Worm (Caenorhabditis elegans) whole organism, L1 larva: Measurements from ENCODE around the gene F57B7.2.
A peak's percentile ranks its signal among the peaks of the same experiment; 100 is the strongest.

Experiments used
- C04F5.9 ChIP-seq: sonication (generic microtip); optimal IDR thresholded peaks from 2 replicates; lab custom pipeline; 2016; ENCODE audit warnings: missing genetic modification characterization, missing compliant biosample characterization
- C16A3.4 ChIP-seq: fragments of 150-350 bp; optimal IDR thresholded peaks from 2 replicates; lab custom pipeline; 2014; ENCODE audit warnings: missing biosample characterization, missing genetic modification characterization
- C34B4.2 ChIP-seq: sonication (generic microtip); optimal IDR thresholded peaks from 2 replicates; lab custom pipeline; 2017; ENCODE audit warnings: mild to moderate bottlenecking, missing genetic modification characterization, missing compliant biosample characterization
- alr-1 ChIP-seq: fragments of 200-800 bp; sonication (Bioruptor generic); optimal IDR thresholded peaks from 2 replicates; lab custom pipeline; 2018; ENCODE audit warnings: borderline replicate concordance, mild to moderate bottlenecking, missing genetic modification characterization, missing compliant biosample characterization
- aly-2 ChIP-seq: fragments of 150-350 bp; optimal IDR thresholded peaks from 2 replicates; lab custom pipeline; 2014; ENCODE audit warnings: missing biosample characterization, missing genetic modification characterization
- ceh-8 ChIP-seq: fragments of 200-800 bp; sonication (Bioruptor generic); optimal IDR thresholded peaks from 2 replicates; lab custom pipeline; 2018; ENCODE audit warnings: mild to moderate bottlenecking, missing genetic modification characterization, moderate library complexity, missing compliant biosample characterization
- dsc-1 ChIP-seq: sonication (generic microtip); optimal IDR thresholded peaks from 2 replicates; lab custom pipeline; 2016; ENCODE audit warnings: mild to moderate bottlenecking, missing genetic modification characterization, missing compliant biosample characterization
- efl-1 ChIP-seq, 4 experiments: fragments of 150-350 bp; optimal IDR thresholded peaks in 3 of 4; peaks in 1 of 4; 1 replicate in 1 of 4; 2 replicates in 3 of 4; lab custom pipeline; 2014; ENCODE audit warnings: missing biosample characterization in 2 of 4, missing genetic modification characterization in 2 of 4, missing genetic modification reagents in 2 of 4
- efl-3 ChIP-seq: fragments of 200-800 bp; sonication (Bioruptor generic); optimal IDR thresholded peaks from 2 replicates; lab custom pipeline; 2018; ENCODE audit warnings: mild to moderate bottlenecking, missing genetic modification characterization, missing compliant biosample characterization
- elt-2 ChIP-seq: sonication (generic microtip); optimal IDR thresholded peaks from 2 replicates; lab custom pipeline; 2016; ENCODE audit warnings: missing genetic modification characterization, mild to moderate bottlenecking, inconsistent platforms, missing compliant biosample characterization, missing genetic modification reagents
- elt-3 ChIP-seq, 6 experiments: fragments of 150-350 bp in 1 of 6; sonication (generic microtip); optimal IDR thresholded peaks; 2 replicates each; lab custom pipeline; 2017 to 2018; ENCODE audit warnings: missing biosample characterization in 6 of 6, missing genetic modification characterization in 6 of 6, inconsistent platforms in 1 of 6
- fkh-4 ChIP-seq: sonication (generic microtip); optimal IDR thresholded peaks from 2 replicates; lab custom pipeline; 2016; ENCODE audit warnings: missing compliant biosample characterization, missing genetic modification characterization, borderline replicate concordance
- fos-1 ChIP-seq: fragments of 150-350 bp; optimal IDR thresholded peaks from 2 replicates; lab custom pipeline; 2014; ENCODE audit warnings: missing biosample characterization, missing genetic modification characterization
- grh-1 ChIP-seq: fragments of 200-800 bp; sonication (Bioruptor generic); IDR thresholded peaks from 2 replicates; pipeline ENCODE4 v1.3.6; 2022; ENCODE audit warnings: missing genetic modification reagents, missing genetic modification characterization, missing compliant biosample characterization
- hlh-17 ChIP-seq: fragments of 200-800 bp; sonication (Bioruptor generic); optimal IDR thresholded peaks from 2 replicates; lab custom pipeline; 2018; ENCODE audit warnings: missing genetic modification characterization, mild to moderate bottlenecking, missing compliant biosample characterization, moderate library complexity, borderline replicate concordance
- hpl-2 ChIP-seq: fragments of 150-350 bp; optimal IDR thresholded peaks from 2 replicates; lab custom pipeline; 2014; ENCODE audit warnings: missing biosample characterization, missing genetic modification reagents, missing genetic modification characterization
- lin-13 ChIP-seq: fragments of 150-350 bp; optimal IDR thresholded peaks from 2 replicates; lab custom pipeline; 2014; ENCODE audit warnings: missing biosample characterization, missing genetic modification reagents, missing genetic modification characterization
- lin-35 ChIP-seq, 2 experiments: fragments of 150-350 bp; optimal IDR thresholded peaks; 2 replicates each; lab custom pipeline; 2014; ENCODE audit warnings: missing biosample characterization in 2 of 2, missing genetic modification characterization in 2 of 2, missing genetic modification reagents in 2 of 2
- lir-3 ChIP-seq: sonication (generic microtip); optimal IDR thresholded peaks from 2 replicates; lab custom pipeline; 2016; ENCODE audit warnings: mild to moderate bottlenecking, missing genetic modification characterization, moderate library complexity, missing compliant biosample characterization; ENCODE audit not compliant: poor library complexity
- lsy-2 ChIP-seq, 2 experiments: fragments of 150-350 bp; optimal IDR thresholded peaks; 2 replicates each; lab custom pipeline; 2014; ENCODE audit warnings: missing biosample characterization in 2 of 2, missing genetic modification characterization in 2 of 2
- mdl-1 ChIP-seq, 2 experiments: fragments of 150-350 bp; optimal IDR thresholded peaks; 2 replicates each; lab custom pipeline; 2014 to 2017; ENCODE audit warnings: missing biosample characterization in 2 of 2, missing genetic modification characterization in 2 of 2, inconsistent platforms in 1 of 2
- mef-2 ChIP-seq: fragments of 150-350 bp; optimal IDR thresholded peaks from 2 replicates; lab custom pipeline; 2014; ENCODE audit warnings: missing biosample characterization, missing genetic modification characterization
- nhr-11 ChIP-seq: fragments of 150-350 bp; optimal IDR thresholded peaks from 2 replicates; lab custom pipeline; 2014; ENCODE audit warnings: missing biosample characterization, missing genetic modification characterization
- nhr-20 ChIP-seq: sonication (generic microtip); optimal IDR thresholded peaks from 2 replicates; lab custom pipeline; 2016; ENCODE audit warnings: mild to moderate bottlenecking, missing genetic modification characterization, missing compliant biosample characterization
- nhr-47 ChIP-seq: sonication (generic microtip); optimal IDR thresholded peaks from 2 replicates; lab custom pipeline; 2016; ENCODE audit warnings: mild to moderate bottlenecking, missing genetic modification characterization, moderate library complexity, missing compliant biosample characterization
- nhr-71 ChIP-seq: sonication (generic microtip); optimal IDR thresholded peaks from 2 replicates; lab custom pipeline; 2016; ENCODE audit warnings: mild to moderate bottlenecking, missing genetic modification characterization, moderate library complexity, missing compliant biosample characterization
- nhr-77 ChIP-seq: fragments of 150-350 bp; optimal IDR thresholded peaks from 2 replicates; lab custom pipeline; 2014; ENCODE audit warnings: missing biosample characterization, missing genetic modification characterization
- nhr-84 ChIP-seq: sonication (generic microtip); optimal IDR thresholded peaks from 2 replicates; lab custom pipeline; 2017; ENCODE audit warnings: missing biosample characterization, missing genetic modification characterization
- pax-3 ChIP-seq: fragments of 200-800 bp; sonication (Bioruptor generic); optimal IDR thresholded peaks from 2 replicates; lab custom pipeline; 2018; ENCODE audit warnings: mild to moderate bottlenecking, missing genetic modification characterization, moderate library complexity, missing compliant biosample characterization
- pqm-1 ChIP-seq: sonication (generic microtip); optimal IDR thresholded peaks from 3 replicates; lab custom pipeline; 2017; ENCODE audit warnings: missing biosample characterization, missing genetic modification characterization
- skn-1 ChIP-seq: fragments of 150-350 bp; optimal IDR thresholded peaks from 2 replicates; lab custom pipeline; 2014; ENCODE audit warnings: missing biosample characterization, missing genetic modification characterization
- snpc-4 ChIP-seq: fragments of 150-350 bp; optimal IDR thresholded peaks from 2 replicates; lab custom pipeline; 2014; ENCODE audit warnings: missing biosample characterization, missing genetic modification characterization
- snu-23 ChIP-seq: sonication (generic microtip); optimal IDR thresholded peaks from 2 replicates; lab custom pipeline; 2016; ENCODE audit warnings: missing genetic modification characterization, missing compliant biosample characterization
- sox-4 ChIP-seq: sonication (generic microtip); optimal IDR thresholded peaks from 2 replicates; lab custom pipeline; 2016; ENCODE audit warnings: missing genetic modification characterization, missing compliant biosample characterization
- sptf-1 ChIP-seq: fragments of 150-350 bp; optimal IDR thresholded peaks from 2 replicates; lab custom pipeline; 2014; ENCODE audit warnings: missing biosample characterization, missing genetic modification characterization
- sup-37 ChIP-seq: fragments of 200-800 bp; sonication (Bioruptor generic); optimal IDR thresholded peaks from 2 replicates; lab custom pipeline; 2018; ENCODE audit warnings: mild to moderate bottlenecking, missing genetic modification characterization, missing compliant biosample characterization
- tlp-1 ChIP-seq: fragments of 150-350 bp; optimal IDR thresholded peaks from 2 replicates; lab custom pipeline; 2014; ENCODE audit warnings: missing biosample characterization, missing genetic modification characterization
- unc-130 ChIP-seq: fragments of 150-350 bp; optimal IDR thresholded peaks from 2 replicates; lab custom pipeline; 2017; ENCODE audit warnings: missing biosample characterization, missing genetic modification characterization, inconsistent platforms
- unc-86 ChIP-seq: sonication (generic microtip); optimal IDR thresholded peaks from 2 replicates; lab custom pipeline; 2016; ENCODE audit warnings: missing genetic modification characterization, missing compliant biosample characterization
- xbp-1 ChIP-seq: sonication (generic microtip); optimal IDR thresholded peaks from 2 replicates; lab custom pipeline; 2016; ENCODE audit warnings: missing genetic modification characterization, missing compliant biosample characterization
- ztf-11 ChIP-seq, 2 experiments: sonication (generic microtip); optimal IDR thresholded peaks; 2 replicates each; lab custom pipeline; 2016 to 2017; ENCODE audit warnings: missing genetic modification characterization in 2 of 2, missing biosample characterization in 1 of 2, missing compliant biosample characterization in 1 of 2
- ztf-4 ChIP-seq: fragments of 150-350 bp; optimal IDR thresholded peaks from 2 replicates; lab custom pipeline; 2014; ENCODE audit warnings: missing biosample characterization, missing genetic modification characterization

Gene F57B7.2

ce11 chrV:11412125-11412524, 31.3 kb downstream of the F57B7.2 start (continued):
- TF ChIP-seq efl-3 (GFP tag; lab: Kevin White, UChicago) (no peak), sox-4 (no peak), lin-35 (GFP tag; optimal IDR thresholded peaks at IDR 0.05; lab: Kevin White, UChicago) (peak in 1 of 2 experiments; percentile 81), mef-2 (tag; lab: Kevin White, UChicago) (no peak), nhr-77 (tag; lab: Kevin White, UChicago) (peak; percentile 51), elt-2 (tag; lab: Kevin White, UChicago) (peak; percentile 72), sup-37 (GFP tag; lab: Kevin White, UChicago) (peak; percentile 9), fkh-4 (no peak)

ce11 chrV:11410902-11411561, 32.4 kb downstream of the F57B7.2 start, which contains the start of the genes K03B8.8 and grl-3:
Gene K03B8.8 (minus strand): TSS chrV:11411002.
Gene grl-3 (plus strand): TSS chrV:11411511.
- no peak for TF ChIP-seq grh-1
- no peak for TF ChIP-seq mdl-1 (tag; optimal IDR thresholded peaks at IDR 0.05; lab: Kevin White, UChicago)
- no peak for TF ChIP-seq dsc-1 (tag; lab: Kevin White, UChicago)
- TF ChIP-seq ceh-8 (GFP tag; lab: Kevin White, UChicago): no peak
- no peak for TF ChIP-seq xbp-1 (tag; lab: Kevin White, UChicago)
- TF ChIP-seq hpl-2 (GFP tag; lab: Kevin White, UChicago): no peak
- no peak for TF ChIP-seq nhr-84 (tag; lab: Kevin White, UChicago)
- no peak for TF ChIP-seq sptf-1 (tag; lab: Kevin White, UChicago)
- TF ChIP-seq efl-1 (optimal IDR thresholded peaks at IDR 0.05; lab: Kevin White, UChicago): no peak
- no peak for TF ChIP-seq efl-1 (GFP tag; optimal IDR thresholded peaks at IDR 0.05 in 1 of 2; lab: Kevin White, UChicago)
- TF ChIP-seq tlp-1 (tag; lab: Kevin White, UChicago): no peak
- no peak for TF ChIP-seq alr-1 (tag; lab: Kevin White, UChicago)
- no peak for TF ChIP-seq unc-130 (tag; lab: Kevin White, UChicago)
- TF ChIP-seq lin-13 (GFP tag; lab: Kevin White, UChicago): no peak
- no peak for TF ChIP-seq lsy-2 (tag; optimal IDR thresholded peaks at IDR 0.05; lab: Kevin White, UChicago)
- no peak for TF ChIP-seq lir-3 (tag; lab: Kevin White, UChicago)

ce11 chrV:11407251-11407650, 36.2 kb downstream of the F57B7.2 start, which contains the start of gene K03B8.6:
Gene K03B8.6 (plus strand): TSS chrV:11407584.
- TF ChIP-seq efl-1 (optimal IDR thresholded peaks at IDR 0.05; lab: Kevin White, UChicago) (no peak), efl-1 (GFP tag; optimal IDR thresholded peaks at IDR 0.05 in 1 of 2; lab: Kevin White, UChicago) (no peak), elt-3 (tag; optimal IDR thresholded peaks at IDR 0.05; lab: Kevin White, UChicago) (no peak), lin-13 (GFP tag; lab: Kevin White, UChicago) (no peak), nhr-71 (tag; lab: Kevin White, UChicago) (no peak), C16A3.4 (tag; lab: Kevin White, UChicago) (no peak), fos-1 (tag; lab: Kevin White, UChicago) (no peak), aly-2 (tag; lab: Kevin White, UChicago) (no peak), xbp-1 (tag; lab: Kevin White, UChicago) (no peak), skn-1 (tag; lab: Kevin White, UChicago) (no peak), nhr-84 (tag; lab: Kevin White, UChicago) (no peak), snpc-4 (tag; lab: Kevin White, UChicago) (no peak)

ce11 chrV:11403702-11404101, 39.7 kb downstream of the F57B7.2 start:
- TF ChIP-seq C34B4.2 (tag; lab: Kevin White, UChicago) (no peak), pqm-1 (tag; lab: Kevin White, UChicago) (peak; percentile 52), nhr-84 (tag; lab: Kevin White, UChicago) (no peak), sup-37 (GFP tag; lab: Kevin White, UChicago) (no peak), elt-2 (tag; lab: Kevin White, UChicago) (peak; percentile 90), nhr-47 (tag; lab: Kevin White, UChicago) (no peak), fos-1 (tag; lab: Kevin White, UChicago) (no peak), C16A3.4 (tag; lab: Kevin White, UChicago) (no peak), ceh-8 (GFP tag; lab: Kevin White, UChicago) (no peak), elt-3 (tag; optimal IDR thresholded peaks at IDR 0.05; lab: Kevin White, UChicago) (no peak), nhr-11 (tag; lab: Kevin White, UChicago) (no peak), pax-3 (tag; lab: Kevin White, UChicago) (no peak), unc-86 (tag; lab: Kevin White, UChicago) (no peak), lin-35 (GFP tag; optimal IDR thresholded peaks at IDR 0.05; lab: Kevin White, UChicago) (peak in 1 of 2 experiments; percentile 20), xbp-1 (tag; lab: Kevin White, UChicago) (no peak), hlh-17 (GFP tag; lab: Kevin White, UChicago) (no peak), snu-23 (GFP tag; lab: Kevin White, UChicago) (no peak), ztf-11 (tag; optimal IDR thresholded peaks at IDR 0.05; lab: Kevin White, UChicago) (no peak), sox-4 (no peak), ztf-4 (tag; lab: Kevin White, UChicago) (no peak), nhr-20 (tag; lab: Kevin White, UChicago) (no peak), alr-1 (tag; lab: Kevin White, UChicago) (no peak), C04F5.9 (tag; lab: Kevin White, UChicago) (no peak)
